Worm (Caenorhabditis elegans) whole organism, L2 larva: ENCODE results near the gene sri-29.

Source experiments
- C34F6.9 ChIP-seq: fragments of 150-350 bp; optimal IDR thresholded peaks from 2 replicates; lab custom pipeline; 2014; ENCODE audit warnings: missing biosample characterization, missing genetic modification characterization
- F13H6.1 ChIP-seq: sonication (generic microtip); optimal IDR thresholded peaks from 2 replicates; lab custom pipeline; 2016; ENCODE audit warnings: missing genetic modification characterization, missing compliant biosample characterization
- R02D3.7 ChIP-seq: fragments of 150-350 bp; optimal IDR thresholded peaks from 2 replicates; lab custom pipeline; 2014; ENCODE audit warnings: missing biosample characterization, missing genetic modification characterization
- Y55F3AM.14 ChIP-seq: fragments of 200-800 bp; sonication (Bioruptor generic); optimal IDR thresholded peaks from 2 replicates; lab custom pipeline; 2018; ENCODE audit warnings: mild to moderate bottlenecking, missing genetic modification characterization, missing compliant biosample characterization
- ZK546.5 ChIP-seq: sonication (generic microtip); optimal IDR thresholded peaks from 2 replicates; lab custom pipeline; 2017; ENCODE audit warnings: missing biosample characterization, missing genetic modification characterization
- alr-1 ChIP-seq: fragments of 150-350 bp; optimal IDR thresholded peaks from 2 replicates; lab custom pipeline; 2014; ENCODE audit warnings: missing biosample characterization, missing genetic modification characterization
- aly-2 ChIP-seq: fragments of 150-350 bp; optimal IDR thresholded peaks from 2 replicates; lab custom pipeline; 2014; ENCODE audit warnings: missing biosample characterization, missing genetic modification characterization
- ama-1 ChIP-seq: fragments of 150-350 bp; optimal IDR thresholded peaks from 2 replicates; lab custom pipeline; 2018; ENCODE audit warnings: inconsistent platforms
- blmp-1 ChIP-seq: sonication (generic microtip); optimal IDR thresholded peaks from 2 replicates; lab custom pipeline; 2017; ENCODE audit warnings: missing genetic modification characterization, mild to moderate bottlenecking, missing compliant biosample characterization, antibody characterized with exemption, moderate library complexity; ENCODE audit not compliant: insufficient read depth
- ceh-16 ChIP-seq: fragments of 150-350 bp; optimal IDR thresholded peaks from 2 replicates; lab custom pipeline; 2014; ENCODE audit warnings: missing biosample characterization, missing genetic modification characterization
- egl-27 ChIP-seq: sonication (generic microtip); optimal IDR thresholded peaks from 3 replicates; lab custom pipeline; 2017; ENCODE audit warnings: missing biosample characterization, missing genetic modification reagents, missing genetic modification characterization
- elt-1 ChIP-seq: fragments of 150-350 bp; optimal IDR thresholded peaks from 2 replicates; lab custom pipeline; 2014; ENCODE audit warnings: missing biosample characterization, missing genetic modification characterization
- gmeb-1 ChIP-seq: fragments of 150-350 bp; optimal IDR thresholded peaks from 2 replicates; lab custom pipeline; 2014; ENCODE audit warnings: missing biosample characterization, missing genetic modification characterization
- lin-11 ChIP-seq: fragments of 150-350 bp; sonication (generic microtip); optimal IDR thresholded peaks from 2 replicates; lab custom pipeline; 2014; ENCODE audit warnings: missing biosample characterization, missing genetic modification characterization, inconsistent platforms, mixed read lengths
- lin-13 ChIP-seq: fragments of 150-350 bp; optimal IDR thresholded peaks from 2 replicates; lab custom pipeline; 2014; ENCODE audit warnings: missing biosample characterization, missing genetic modification reagents, missing genetic modification characterization
- lin-39 ChIP-seq: fragments of 150-350 bp; optimal IDR thresholded peaks from 2 replicates; lab custom pipeline; 2014; ENCODE audit warnings: missing biosample characterization, missing genetic modification reagents, missing genetic modification characterization
- lsy-2 ChIP-seq, 2 experiments: fragments of 150-350 bp in 1 of 2; sonication (generic microtip) in 1 of 2; optimal IDR thresholded peaks; 2 replicates each; lab custom pipeline; 2014 to 2017; ENCODE audit warnings: missing biosample characterization in 2 of 2, missing genetic modification characterization in 2 of 2
- mbf-1 ChIP-seq: sonication (generic microtip); optimal IDR thresholded peaks from 2 replicates; lab custom pipeline; 2017; ENCODE audit warnings: missing biosample characterization, missing genetic modification characterization
- mdl-1 ChIP-seq, 2 experiments: fragments of 150-350 bp in 1 of 2; sonication (generic microtip) in 1 of 2; optimal IDR thresholded peaks; 2 replicates each; lab custom pipeline; 2017; ENCODE audit warnings: missing biosample characterization in 2 of 2, missing genetic modification characterization in 2 of 2
- nhr-11 ChIP-seq: fragments of 150-350 bp; optimal IDR thresholded peaks from 2 replicates; lab custom pipeline; 2014; ENCODE audit warnings: missing biosample characterization, missing genetic modification characterization
- nhr-12 ChIP-seq: fragments of 150-350 bp; optimal IDR thresholded peaks from 2 replicates; lab custom pipeline; 2014; ENCODE audit warnings: missing biosample characterization, missing genetic modification characterization
- nhr-129 ChIP-seq: fragments of 150-350 bp; optimal IDR thresholded peaks from 2 replicates; lab custom pipeline; 2014; ENCODE audit warnings: missing biosample characterization, missing genetic modification characterization
- nhr-21 ChIP-seq: fragments of 150-350 bp; optimal IDR thresholded peaks from 2 replicates; lab custom pipeline; 2014; ENCODE audit warnings: missing biosample characterization, missing genetic modification characterization
- nhr-23 ChIP-seq: fragments of 150-350 bp; optimal IDR thresholded peaks from 2 replicates; lab custom pipeline; 2014; ENCODE audit warnings: missing biosample characterization, missing genetic modification reagents, missing genetic modification characterization
- nhr-25 ChIP-seq: fragments of 150-350 bp; sonication (generic microtip); optimal IDR thresholded peaks from 3 replicates; lab custom pipeline; 2014; ENCODE audit warnings: missing biosample characterization, missing genetic modification characterization
- nhr-6 ChIP-seq: fragments of 150-350 bp; optimal IDR thresholded peaks from 2 replicates; lab custom pipeline; 2014; ENCODE audit warnings: missing biosample characterization, missing genetic modification characterization
- peb-1 ChIP-seq: fragments of 150-350 bp; optimal IDR thresholded peaks from 2 replicates; lab custom pipeline; 2014; ENCODE audit warnings: missing biosample characterization, missing genetic modification characterization
- sma-3 ChIP-seq: sonication (generic microtip); optimal IDR thresholded peaks from 2 replicates; lab custom pipeline; 2016; ENCODE audit warnings: missing genetic modification reagents, missing genetic modification characterization, missing compliant biosample characterization
- sma-9 ChIP-seq, 2 experiments: fragments of 150-350 bp in 1 of 2; sonication (generic microtip) in 1 of 2; optimal IDR thresholded peaks; 2 replicates each; lab custom pipeline; 2014 to 2016; ENCODE audit warnings: missing genetic modification characterization in 2 of 2, mild to moderate bottlenecking in 1 of 2, missing biosample characterization in 1 of 2, missing compliant biosample characterization in 1 of 2, missing genetic modification reagents in 1 of 2, moderate library complexity in 1 of 2
- snpc-4 ChIP-seq: fragments of 150-350 bp; optimal IDR thresholded peaks from 2 replicates; lab custom pipeline; 2014; ENCODE audit warnings: missing biosample characterization, missing genetic modification characterization
- unc-39 ChIP-seq: fragments of 150-350 bp; optimal IDR thresholded peaks from 2 replicates; lab custom pipeline; 2014; ENCODE audit warnings: missing biosample characterization, missing genetic modification characterization
- unc-55 ChIP-seq: fragments of 150-350 bp; sonication (generic microtip); optimal IDR thresholded peaks from 3 replicates; lab custom pipeline; 2014; ENCODE audit warnings: missing biosample characterization, missing genetic modification reagents, missing genetic modification characterization
- unc-62 ChIP-seq: fragments of 150-350 bp; optimal IDR thresholded peaks from 2 replicates; lab custom pipeline; 2014; ENCODE audit warnings: missing biosample characterization, missing genetic modification reagents, missing genetic modification characterization
- ztf-11 ChIP-seq: sonication (generic microtip); optimal IDR thresholded peaks from 2 replicates; lab custom pipeline; 2017; ENCODE audit warnings: missing biosample characterization, missing genetic modification characterization
- ztf-4 ChIP-seq: fragments of 150-350 bp; optimal IDR thresholded peaks from 2 replicates; lab custom pipeline; 2014; ENCODE audit warnings: missing biosample characterization, missing genetic modification characterization

Gene sri-29

DNA sequence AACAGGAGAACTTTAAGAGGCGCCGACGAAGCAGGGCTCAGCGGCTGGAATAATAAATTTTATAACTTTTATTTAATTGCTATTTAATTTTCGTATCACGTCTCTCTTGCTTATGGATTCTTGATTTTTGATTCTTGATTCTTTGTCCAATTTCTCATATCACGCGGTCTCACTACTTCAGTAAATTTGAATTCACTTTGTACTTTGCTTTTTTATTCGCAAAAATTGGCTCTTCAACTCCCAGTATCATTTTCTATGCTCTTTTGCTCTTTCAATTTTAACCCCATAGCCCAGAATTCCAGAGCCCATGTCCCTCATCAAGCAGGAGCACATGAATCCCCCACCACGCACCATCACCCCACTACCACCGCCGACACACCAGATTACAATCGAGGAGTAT lies 41.9 kb upstream of the sri-29 start, which contains the start of gene lido-10:
lido-10 (plus strand) TSS at position 301 of the 400 bp plus-strand sequence.
- TF ChIP-seq lin-13 = no peak
- TF ChIP-seq nhr-23 (tag; lab: Kevin White, UChicago) = no peak
- no peak for TF ChIP-seq lsy-2 (tag; optimal IDR thresholded peaks at IDR 0.05; lab: Kevin White, UChicago)
- TF ChIP-seq elt-1 = no peak

DNA sequence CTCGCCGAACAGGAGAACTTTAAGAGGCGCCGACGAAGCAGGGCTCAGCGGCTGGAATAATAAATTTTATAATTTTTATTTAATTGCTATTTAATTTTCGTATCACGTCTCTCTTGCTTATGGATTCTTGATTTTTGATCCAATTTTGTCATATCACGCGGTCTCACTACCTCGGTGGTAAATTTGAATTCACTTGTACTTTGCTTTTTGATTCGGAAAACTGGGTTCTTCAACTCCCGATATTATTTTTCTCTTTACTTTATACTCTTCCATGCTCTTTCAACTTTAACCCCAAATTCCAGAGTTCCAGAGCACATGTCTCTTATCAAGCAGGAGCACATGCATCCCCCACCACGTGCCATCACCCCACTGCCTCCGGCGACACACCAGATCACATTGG lies 40.5 kb upstream of the sri-29 start, which contains the start of gene lido-11:
lido-11 (plus strand) TSS at position 301 of the 400 bp plus-strand sequence.
- TF ChIP-seq sma-9 (GFP tag; optimal IDR thresholded peaks at IDR 0.05; lab: Kevin White, UChicago) (no peak), sma-9 (tag; optimal IDR thresholded peaks at IDR 0.05; lab: Kevin White, UChicago) (no peak), ama-1 (lab: Kevin White, UChicago) (no peak), mdl-1 (tag; optimal IDR thresholded peaks at IDR 0.05; lab: Kevin White, UChicago) (no peak), lin-39 (tag; lab: Kevin White, UChicago) (no peak), R02D3.7 (tag; lab: Kevin White, UChicago) (no peak), nhr-11 (tag; lab: Kevin White, UChicago) (no peak), nhr-6 (no peak), nhr-25 (tag; lab: Kevin White, UChicago) (no peak), lin-11 (no peak), F13H6.1 (tag; lab: Kevin White, UChicago) (no peak), Y55F3AM.14 (no peak), blmp-1 (no peak), ztf-11 (tag; lab: Kevin White, UChicago) (no peak), snpc-4 (tag; lab: Kevin White, UChicago) (no peak)

DNA sequence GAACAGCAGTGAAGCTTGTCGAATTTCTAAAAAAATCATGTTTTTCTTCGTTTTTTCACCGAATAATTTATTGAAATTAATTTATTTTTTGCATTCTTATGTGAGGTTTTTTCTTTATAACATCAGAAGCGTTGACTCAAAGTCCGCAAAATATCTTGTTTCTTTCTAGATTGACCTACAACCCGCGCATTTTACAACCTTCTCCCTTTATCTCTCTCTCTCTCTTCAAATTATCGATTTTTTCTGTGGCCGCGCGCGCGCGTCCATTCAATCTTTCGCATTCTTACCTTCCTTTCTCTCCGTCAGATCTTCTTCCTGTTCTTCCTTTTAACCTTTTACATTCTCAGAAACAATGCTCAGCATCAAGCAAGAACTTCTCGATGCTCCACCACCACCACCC lies 38.6 kb upstream of the sri-29 start, which contains the start of gene lido-12:
lido-12 (plus strand) TSS at position 301 of the 400 bp plus-strand sequence.
- TF ChIP-seq nhr-23 (tag; lab: Kevin White, UChicago) (no peak), mbf-1 (tag; lab: Kevin White, UChicago) (no peak), ceh-16 (tag; lab: Kevin White, UChicago) (no peak), ztf-4 (no peak), lsy-2 (tag; optimal IDR thresholded peaks at IDR 0.05; lab: Kevin White, UChicago) (no peak), egl-27 (tag; lab: Kevin White, UChicago) (no peak), nhr-11 (tag; lab: Kevin White, UChicago) (no peak), sma-3 (GFP tag; lab: Kevin White, UChicago) (no peak), nhr-21 (tag; lab: Kevin White, UChicago) (no peak), unc-62 (GFP tag; lab: Kevin White, UChicago) (no peak), gmeb-1 (tag; lab: Kevin White, UChicago) (no peak), C34F6.9 (no peak), aly-2 (tag; lab: Kevin White, UChicago) (no peak)

DNA sequence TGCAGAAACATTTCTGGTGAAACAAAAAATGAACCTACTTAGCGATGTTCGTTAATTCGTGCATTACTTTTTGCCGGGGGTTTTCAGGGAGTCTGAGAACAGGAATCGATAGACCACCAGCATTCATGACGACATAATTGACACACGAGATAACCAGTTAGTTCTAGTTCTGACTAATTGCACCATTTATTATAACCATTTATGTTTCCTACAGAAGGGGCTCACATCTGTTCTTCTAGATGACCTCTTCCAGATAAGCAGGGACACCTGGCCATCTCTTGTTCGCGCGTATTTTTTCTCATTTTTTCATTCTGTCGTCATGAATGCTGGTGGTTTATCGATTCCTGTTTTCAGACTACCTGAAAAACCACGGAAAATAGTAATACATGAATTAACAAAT lies 35.7 kb upstream of the sri-29 start, which contains the start of gene sdz-5:
sdz-5 (plus strand) TSS at position 301 of the 400 bp plus-strand sequence.
- TF ChIP-seq snpc-4 (tag; lab: Kevin White, UChicago) (no peak), nhr-129 (tag; lab: Kevin White, UChicago) (no peak), nhr-21 (tag; lab: Kevin White, UChicago) (no peak), unc-39 (tag; lab: Kevin White, UChicago) (no peak), lin-11 (no peak), C34F6.9 (no peak), unc-55 (GFP tag; lab: Kevin White, UChicago) (no peak), ZK546.5 (tag; lab: Kevin White, UChicago) (no peak), nhr-12 (no peak), sma-9 (GFP tag; optimal IDR thresholded peaks at IDR 0.05; lab: Kevin White, UChicago) (no peak), sma-9 (tag; optimal IDR thresholded peaks at IDR 0.05; lab: Kevin White, UChicago) (no peak), aly-2 (tag; lab: Kevin White, UChicago) (no peak), alr-1 (tag; lab: Kevin White, UChicago) (no peak), mbf-1 (tag; lab: Kevin White, UChicago) (no peak), nhr-6 (no peak), peb-1 (tag; lab: Kevin White, UChicago) (no peak), ama-1 (lab: Kevin White, UChicago) (no peak)
